Fruit fly (Drosophila melanogaster): ENCODE results near the gene CG8353.

CG8353 gene

DNA sequence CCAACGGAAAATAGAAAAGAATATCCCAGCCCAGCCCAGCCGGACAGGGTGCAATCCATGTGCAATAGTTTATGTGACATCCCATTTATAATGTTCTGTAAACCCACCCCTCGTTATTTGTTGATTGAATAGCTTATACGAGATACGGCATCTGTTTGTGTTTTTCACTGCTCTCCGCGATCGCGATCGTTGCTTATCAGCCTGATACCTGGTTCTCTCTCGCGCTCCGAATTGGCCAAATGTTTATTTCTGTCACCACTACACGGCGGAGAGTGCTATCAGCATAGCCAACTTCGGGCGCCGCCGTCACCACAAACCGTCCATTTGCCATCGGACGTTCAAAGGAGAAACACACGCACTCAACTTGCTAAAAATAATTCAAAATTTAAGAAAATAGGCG lies at the start of gene CG8353:
Gene CG8353, plus strand, starts transcription at position 59 of the 400 bp plus-strand sequence.
- peak; percentile 27 for TF ChIP-seq noc (tag; optimal IDR thresholded peaks at IDR 0.05)

DNA sequence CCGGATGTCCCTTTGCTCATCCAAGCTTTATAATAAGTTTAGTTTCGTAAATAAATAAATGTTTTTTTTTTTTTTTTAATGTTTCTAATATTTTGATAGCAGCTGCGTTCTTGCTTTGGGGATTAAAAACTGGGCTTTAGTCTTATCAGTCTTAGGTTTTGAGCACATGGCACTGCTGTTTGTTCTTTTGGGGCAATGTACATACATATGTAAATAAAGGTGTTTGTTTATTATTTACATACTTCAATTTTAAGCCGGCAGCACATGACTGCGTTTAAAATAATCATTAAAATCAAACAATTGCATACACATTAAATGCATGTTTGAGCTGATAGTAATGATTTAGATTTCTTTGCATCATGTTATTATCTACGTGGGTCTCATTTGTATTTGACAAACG lies 49.6 kb upstream of the CG8353 start:
- no peak for TF ChIP-seq noc (tag; optimal IDR thresholded peaks at IDR 0.05)

DNA sequence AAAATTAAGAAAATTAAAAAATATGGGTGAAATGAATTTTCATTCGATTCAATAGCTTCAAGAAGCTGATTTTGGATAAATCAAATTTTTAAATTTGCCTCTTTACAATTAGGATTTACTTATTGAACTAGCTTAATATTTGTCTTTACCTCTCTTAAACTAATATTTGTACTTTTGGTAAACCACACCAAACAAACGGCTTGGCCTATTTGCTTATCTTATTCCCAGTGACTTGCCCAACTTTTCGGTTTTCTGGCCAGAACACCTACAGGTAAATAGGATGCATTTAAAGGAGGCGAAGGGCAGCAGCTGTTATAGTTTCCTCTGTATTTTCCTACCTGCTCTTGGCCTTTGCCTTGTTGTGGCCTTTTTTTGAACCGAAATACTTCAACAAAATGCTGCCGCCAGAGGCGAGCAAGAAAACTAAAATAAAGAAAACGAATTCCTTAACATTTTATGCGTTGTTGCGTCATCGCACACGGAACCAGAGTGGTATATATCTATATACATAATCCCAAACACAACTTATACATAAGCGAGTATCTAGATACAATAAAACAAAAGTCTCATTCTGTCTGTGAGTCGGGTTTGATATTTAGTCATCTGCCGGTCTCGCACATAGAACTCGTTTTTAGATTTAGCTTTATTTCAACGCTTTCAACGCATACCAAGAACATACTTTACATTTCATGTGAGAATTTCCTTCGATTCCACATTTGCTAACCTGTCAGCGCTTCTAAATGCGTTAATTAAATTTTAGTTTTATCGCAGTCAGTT lies 47.9 kb upstream of the CG8353 start:
- TF ChIP-seq noc (tag; optimal IDR thresholded peaks at IDR 0.05): no peak

DNA sequence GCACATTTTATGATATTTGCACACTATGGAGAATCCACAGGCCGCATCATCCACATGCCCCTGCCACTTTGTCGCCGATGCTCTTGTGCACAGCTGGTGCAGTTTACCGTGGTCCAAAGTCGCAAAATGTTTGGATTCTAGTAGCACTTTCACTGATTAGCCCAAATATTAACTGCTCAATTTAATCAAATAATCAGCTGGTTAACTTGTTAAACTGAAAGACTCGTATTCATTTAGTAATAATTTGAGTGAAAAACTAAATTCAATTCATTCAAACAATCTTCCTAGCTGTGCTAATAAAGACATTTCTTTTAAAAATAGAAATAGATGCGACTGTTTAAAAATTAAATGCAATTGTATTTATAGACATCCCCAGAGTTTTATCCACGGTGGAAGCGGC lies 45.8 kb upstream of the CG8353 start:
- TF ChIP-seq noc (tag; optimal IDR thresholded peaks at IDR 0.05): no peak

DNA sequence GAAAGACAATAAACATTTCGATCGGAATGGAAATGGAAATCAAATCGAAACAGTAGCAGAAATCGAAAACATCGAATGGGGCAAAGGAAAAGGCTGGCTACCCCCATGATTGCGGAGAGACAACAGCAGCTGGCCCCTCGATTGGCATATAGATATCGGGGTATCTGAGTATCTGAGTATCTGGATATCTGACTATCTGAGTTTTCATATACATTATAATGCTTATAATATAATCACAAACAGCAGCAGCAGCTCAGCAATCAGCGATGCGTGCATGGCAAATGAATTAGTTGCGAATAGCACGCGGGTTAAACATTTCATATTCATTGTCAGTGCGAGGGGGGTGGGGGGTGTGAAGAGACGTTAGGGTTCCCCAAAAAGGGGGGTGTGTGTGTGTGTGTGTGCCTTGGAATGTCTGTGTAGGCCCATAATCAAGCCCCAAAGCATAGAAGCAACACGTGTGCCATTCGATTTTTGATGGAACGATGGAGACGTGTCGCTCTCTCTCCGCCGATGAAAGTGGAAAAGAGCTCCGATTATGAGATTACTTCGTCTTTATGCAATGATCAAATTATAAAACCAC lies 43.2 kb upstream of the CG8353 start:
- no peak for TF ChIP-seq noc (tag; optimal IDR thresholded peaks at IDR 0.05)

DNA sequence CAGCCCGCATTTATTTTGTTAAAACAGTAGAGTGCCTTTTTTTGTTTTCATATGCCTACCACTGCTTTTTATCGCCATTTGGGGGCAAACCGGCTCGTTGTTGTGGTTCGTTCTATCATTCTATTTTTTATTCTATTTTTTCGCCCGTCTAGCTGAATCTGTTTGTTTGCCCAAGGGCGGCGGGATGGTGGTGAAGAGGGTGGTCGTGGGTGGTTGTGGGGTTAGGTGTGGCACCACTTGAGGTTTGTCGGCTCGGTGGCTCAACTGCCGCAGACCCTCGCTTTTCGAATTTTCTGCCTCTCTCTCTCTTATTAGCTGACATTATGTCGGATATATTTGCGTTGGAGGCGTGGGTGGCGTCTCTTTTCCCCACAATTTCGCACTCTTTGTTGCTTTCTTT lies 42.3 kb upstream of the CG8353 start:
- TF ChIP-seq noc (tag; optimal IDR thresholded peaks at IDR 0.05): no peak

DNA sequence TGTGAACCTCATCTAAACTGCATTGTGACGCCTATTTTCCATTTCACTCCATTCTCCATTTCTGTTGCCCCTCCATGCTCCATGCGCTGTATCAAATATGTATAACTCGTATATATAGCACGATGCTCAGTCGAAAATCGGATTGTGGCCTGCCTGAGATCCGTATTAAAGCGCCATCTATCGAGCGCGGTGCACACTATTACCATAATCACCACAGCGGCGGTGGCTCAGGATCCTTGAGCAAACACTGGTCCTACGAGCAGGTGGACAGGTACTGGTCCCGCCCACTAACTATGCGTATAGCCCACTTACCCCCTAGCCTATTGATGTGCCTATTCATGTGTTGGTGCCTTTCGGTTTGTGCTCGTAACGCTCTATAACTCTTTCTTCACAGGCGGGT lies 28.8 kb upstream of the CG8353 start:
- no peak for TF ChIP-seq noc (tag; optimal IDR thresholded peaks at IDR 0.05)

DNA sequence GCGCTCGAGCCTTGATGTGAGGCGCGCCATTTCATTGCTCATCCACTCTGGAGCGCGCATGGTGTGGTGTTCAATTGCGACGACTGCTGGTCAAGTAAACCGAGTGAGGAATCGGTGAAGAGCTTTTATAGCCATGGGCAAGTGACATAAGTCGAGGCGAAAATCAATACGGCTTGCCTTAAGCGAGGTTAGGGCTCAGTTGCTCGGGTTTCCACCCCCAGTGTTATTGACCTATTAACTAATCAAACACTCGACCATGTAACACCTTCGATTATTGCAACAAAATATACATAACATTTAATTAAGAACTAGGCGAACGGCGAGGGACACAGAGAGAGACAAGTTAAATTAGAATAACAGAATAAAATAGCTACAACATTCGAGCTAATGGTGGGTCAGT lies 23.2 kb upstream of the CG8353 start, which contains the start of gene CG34134:
Gene CG34134, minus strand, starts transcription at position 101 of the 400 bp plus-strand sequence.
- no peak for TF ChIP-seq noc (tag; optimal IDR thresholded peaks at IDR 0.05)

DNA sequence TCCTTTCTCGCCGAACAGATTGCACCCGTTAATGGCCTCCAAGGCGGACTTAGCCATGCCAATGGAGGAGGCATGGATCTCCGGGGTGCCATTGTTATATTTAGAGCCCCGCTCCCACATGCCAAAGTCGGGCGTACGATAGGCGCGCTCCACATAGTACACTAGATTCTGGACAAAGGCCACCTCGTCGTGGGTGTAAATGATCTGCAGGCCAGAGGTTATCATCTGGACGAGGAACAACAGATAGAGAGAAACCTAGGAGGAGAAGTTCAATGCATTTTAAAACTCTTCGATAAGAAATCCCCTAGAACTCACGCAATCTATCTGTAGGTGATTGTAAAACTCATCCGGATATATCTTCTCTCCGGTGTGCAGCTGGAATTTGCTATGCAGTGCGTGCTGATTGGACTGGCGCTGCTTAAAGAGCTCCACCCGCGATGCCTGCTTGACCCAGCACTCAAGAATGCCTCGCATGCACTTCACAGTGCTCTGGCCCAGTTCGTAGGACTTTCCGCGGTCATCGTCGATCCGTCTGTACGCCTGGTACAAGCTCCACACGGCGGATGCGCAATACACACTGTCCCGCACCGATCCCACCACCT lies 18.0 kb upstream of the CG8353 start:
- no peak for TF ChIP-seq noc (tag; optimal IDR thresholded peaks at IDR 0.05)

DNA sequence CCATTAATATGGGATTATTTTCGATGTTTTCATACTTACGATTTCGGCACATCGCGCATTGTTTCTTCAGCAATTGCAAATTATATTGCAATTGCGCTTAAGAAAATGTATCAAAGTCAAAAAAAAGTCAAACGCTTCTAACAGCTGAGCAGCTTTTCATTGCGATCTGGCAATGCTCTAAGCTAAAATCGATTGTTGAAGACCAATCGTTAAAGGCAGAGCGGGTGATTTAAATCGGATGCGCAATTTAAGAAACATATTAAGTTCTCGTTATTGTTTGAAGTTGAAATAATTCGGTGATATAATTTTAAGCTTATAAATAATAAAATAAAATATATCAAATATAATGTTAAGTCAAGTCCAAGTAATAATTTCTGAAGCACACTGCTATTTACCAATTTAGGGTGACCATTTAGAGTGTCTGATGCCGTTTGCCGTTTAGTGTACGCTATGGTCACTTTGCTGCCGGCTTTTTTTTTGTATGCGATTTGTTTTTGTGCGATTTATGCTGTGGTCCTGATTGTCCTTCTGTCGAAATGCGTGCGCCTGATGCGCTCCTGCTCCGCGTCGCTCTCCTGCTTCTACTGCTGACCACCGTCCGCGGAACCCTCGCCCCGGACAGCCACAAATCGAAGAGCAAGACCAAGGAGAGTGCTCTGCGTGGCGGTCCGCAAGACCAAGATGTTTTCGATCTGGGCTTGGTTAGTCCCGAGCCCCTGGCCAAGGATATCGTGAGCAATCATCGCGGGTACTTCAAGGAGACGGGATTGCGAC lies 16.9 kb upstream of the CG8353 start, which contains the start of the genes CG8475 and CG8460:
Gene CG8475, minus strand, starts transcription at position 162 of the 774 bp plus-strand sequence.
Gene CG8460, plus strand, starts transcription at position 437 of the 774 bp plus-strand sequence.
- no peak for TF ChIP-seq noc (tag; optimal IDR thresholded peaks at IDR 0.05)

DNA sequence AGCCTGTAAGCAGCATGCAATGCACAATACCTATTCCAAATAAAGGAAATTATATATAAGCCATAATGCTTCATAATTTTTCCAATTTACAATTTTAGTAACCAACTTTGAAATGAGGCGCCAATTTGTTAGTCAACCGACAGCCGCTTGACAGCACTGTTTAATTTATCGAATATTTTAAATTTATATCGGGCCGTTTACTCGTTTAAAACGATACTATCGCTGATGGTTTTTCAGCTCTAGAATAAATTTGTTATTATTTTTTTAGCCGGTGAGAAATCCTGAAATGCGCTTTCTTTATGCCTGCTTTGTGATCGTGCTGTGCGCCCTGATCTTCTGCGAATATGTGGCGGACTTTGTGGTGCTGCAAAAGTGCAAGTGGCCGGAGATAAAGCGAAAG lies 15.1 kb upstream of the CG8353 start, which contains the start of gene PGAP5:
Gene PGAP5, plus strand, starts transcription at position 126 of the 400 bp plus-strand sequence.
- TF ChIP-seq noc (tag; optimal IDR thresholded peaks at IDR 0.05): no peak

DNA sequence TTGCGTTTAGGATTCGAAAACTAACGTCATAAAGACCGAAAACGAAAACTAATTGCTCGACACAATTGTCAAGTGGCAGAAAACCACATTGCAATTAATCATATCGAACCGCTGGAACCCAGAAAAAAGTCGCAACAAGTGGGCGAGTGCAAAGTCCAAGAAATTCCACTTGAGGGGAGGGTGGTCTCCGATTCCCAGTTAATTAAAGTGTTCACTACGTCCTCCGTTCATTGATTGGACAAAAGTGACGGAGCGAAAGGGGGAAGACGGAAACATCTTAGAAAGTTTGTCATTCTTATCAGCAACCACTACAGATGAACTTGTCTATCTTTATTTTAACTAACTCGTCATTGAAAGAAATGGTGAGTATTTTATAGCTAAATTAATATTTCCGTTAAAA lies 11.3 kb upstream of the CG8353 start:
- no peak for TF ChIP-seq noc (tag; optimal IDR thresholded peaks at IDR 0.05)

DNA sequence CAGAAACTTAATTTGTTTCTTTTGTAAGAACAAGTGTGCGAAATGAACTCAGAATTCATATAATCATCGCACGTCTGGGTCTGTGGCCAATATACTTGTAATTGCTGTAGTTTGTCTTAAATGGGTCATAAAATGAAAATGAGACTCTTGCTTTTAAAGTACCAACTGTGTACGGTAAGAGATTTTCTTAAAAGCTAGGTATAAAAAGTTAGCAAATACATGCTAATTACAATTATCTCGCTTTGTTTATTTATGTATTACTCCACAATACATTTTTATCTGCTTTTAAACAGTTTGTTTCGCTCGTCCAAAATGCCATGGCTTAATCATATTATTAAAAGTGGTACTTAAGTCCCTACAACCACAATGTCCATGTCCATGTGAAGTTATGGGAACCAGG lies 10.1 kb upstream of the CG8353 start:
- peak; percentile 9 for TF ChIP-seq noc (tag; optimal IDR thresholded peaks at IDR 0.05)

DNA sequence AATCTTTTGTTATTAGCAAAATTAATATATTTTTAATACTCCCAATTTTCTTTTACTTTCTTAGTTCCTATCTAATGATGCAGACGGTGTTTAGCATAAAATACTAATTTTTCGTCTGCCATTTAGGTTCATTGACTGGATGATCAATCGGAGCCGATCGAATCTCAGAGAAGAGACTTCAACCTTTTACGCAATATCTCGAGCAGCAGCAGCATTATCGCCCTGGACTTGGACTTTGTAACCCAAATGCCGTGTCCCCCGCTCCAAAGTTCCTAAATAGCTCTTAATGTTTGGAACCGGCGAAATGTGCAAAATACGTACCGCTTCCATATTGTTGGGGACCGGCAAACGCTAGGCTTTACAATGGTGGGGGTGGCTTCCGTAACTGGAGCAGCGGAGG lies 9.5 kb upstream of the CG8353 start:
- TF ChIP-seq noc (tag; optimal IDR thresholded peaks at IDR 0.05): no peak

DNA sequence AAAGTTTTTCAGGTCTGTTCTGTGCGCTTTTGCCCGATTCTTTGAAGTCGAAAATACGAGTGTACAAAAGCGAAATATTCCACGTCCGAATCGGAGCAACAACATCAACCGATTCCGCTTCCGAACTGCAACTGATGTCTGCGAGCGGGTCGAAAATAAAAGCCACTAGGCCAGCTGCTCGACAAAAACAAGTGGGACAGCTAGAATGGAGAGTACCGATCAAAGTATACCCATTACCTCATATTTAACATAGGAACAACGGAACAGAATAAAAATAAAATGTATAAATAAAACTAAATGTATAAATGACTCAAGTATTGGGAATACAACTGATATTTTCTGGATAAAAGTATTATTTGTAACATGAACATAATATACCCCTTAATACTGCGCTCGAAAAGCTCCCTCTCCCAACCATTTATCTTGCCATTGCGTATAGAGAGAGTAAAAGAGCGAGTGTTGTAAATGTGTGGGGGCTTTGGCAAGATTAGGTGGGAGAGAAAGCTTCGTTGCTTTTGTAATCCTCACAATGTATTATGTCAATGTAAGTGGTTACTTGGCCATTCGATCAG lies 8.8 kb upstream of the CG8353 start, which contains the start of gene SLC5A11:
Gene SLC5A11, minus strand, starts transcription at position 137 of the 572 bp plus-strand sequence.
- peak; percentile 98 for TF ChIP-seq noc (tag; optimal IDR thresholded peaks at IDR 0.05)

DNA sequence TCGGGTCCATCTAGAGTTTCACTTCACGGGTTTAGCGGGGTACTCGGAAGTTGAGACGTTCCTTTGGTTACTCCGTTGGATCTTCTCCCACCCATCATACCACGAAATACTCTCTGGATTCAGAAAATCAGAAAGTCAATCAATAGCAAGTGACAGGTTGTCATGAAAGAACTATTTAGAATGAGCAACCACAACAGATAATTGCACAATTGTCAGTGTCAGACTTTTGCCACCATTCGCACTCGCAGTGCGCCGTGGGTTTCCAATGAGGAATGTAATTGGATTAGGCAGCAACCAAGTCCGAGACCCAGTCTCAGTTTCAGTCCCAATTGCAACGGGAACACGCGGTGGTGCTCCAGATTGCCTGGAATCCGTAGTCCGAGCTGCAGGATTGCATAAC lies 8.0 kb upstream of the CG8353 start, which contains the start of gene CG8419:
Gene CG8419, plus strand, starts transcription at position 301 of the 400 bp plus-strand sequence.
- TF ChIP-seq noc (tag; optimal IDR thresholded peaks at IDR 0.05): no peak
